Fruit fly (Drosophila melanogaster) whole organism, wandering third instar larva: ENCODE results near the gene Srrm234.
A peak's percentile ranks its signal among the peaks of the same experiment; 100 is the strongest.

Experiments
- Abd-B ChIP-seq: fragments of >200 bp; optimal IDR thresholded peaks from 2 replicates; lab custom pipeline; 2017; ENCODE audit warnings: missing biosample characterization, missing genetic modification characterization
- CG32264 ChIP-seq: fragments of 200-800 bp; sonication (Bioruptor generic); optimal IDR thresholded peaks from 2 replicates; lab custom pipeline; 2016; ENCODE audit warnings: missing biosample characterization, missing genetic modification characterization
- Dfd ChIP-seq: fragments of >200 bp; optimal IDR thresholded peaks from 2 replicates; lab custom pipeline; 2017; ENCODE audit warnings: missing biosample characterization, missing genetic modification characterization
- Dif ChIP-seq: fragments of 200-275, 200-300 bp; sonication (Bioruptor generic); optimal IDR thresholded peaks from 2 replicates; lab custom pipeline; 2018; ENCODE audit warnings: missing biosample characterization, missing genetic modification characterization; ENCODE audit not compliant: partially characterized antibody
- GATAd ChIP-seq: sonication (Bioruptor generic); optimal IDR thresholded peaks from 2 replicates; lab custom pipeline; 2016; ENCODE audit warnings: missing biosample characterization, missing genetic modification characterization
- HLH106 ChIP-seq: fragments of 200-800 bp; optimal IDR thresholded peaks from 3 replicates; lab custom pipeline; 2019; ENCODE audit warnings: missing biosample characterization, mild to moderate bottlenecking, missing genetic modification characterization, moderate library complexity
- Hnf4 ChIP-seq: fragments of 200-800 bp; sonication (Bioruptor generic); optimal IDR thresholded peaks from 2 replicates; lab custom pipeline; 2016; ENCODE audit warnings: missing biosample characterization, mild to moderate bottlenecking, missing genetic modification characterization
- Hr78 ChIP-seq: fragments of >200 bp; optimal IDR thresholded peaks from 2 replicates; lab custom pipeline; 2017; ENCODE audit warnings: missing biosample characterization, missing genetic modification characterization
- Hr83 ChIP-seq: fragments of 200-300 bp; sonication (Bioruptor generic); optimal IDR thresholded peaks from 2 replicates; lab custom pipeline; 2016; ENCODE audit warnings: missing biosample characterization, mild to moderate bottlenecking, missing genetic modification characterization, moderate library complexity; ENCODE audit not compliant: poor library complexity, severe bottlenecking
- Jra ChIP-seq: sonication (Bioruptor generic); optimal IDR thresholded peaks from 2 replicates; lab custom pipeline; 2016; ENCODE audit warnings: missing biosample characterization, missing genetic modification characterization
- Mio ChIP-seq: sonication (Bioruptor generic); optimal IDR thresholded peaks from 2 replicates; lab custom pipeline; 2016; ENCODE audit warnings: missing biosample characterization, missing genetic modification characterization
- Myc ChIP-seq: fragments of >200 bp; optimal IDR thresholded peaks from 2 replicates; lab custom pipeline; 2017
- OdsH ChIP-seq: fragments of 200-800 bp; sonication (Bioruptor generic); optimal IDR thresholded peaks from 2 replicates; lab custom pipeline; 2016; ENCODE audit warnings: missing biosample characterization, mild to moderate bottlenecking, missing genetic modification characterization
- Rel ChIP-seq, 2 experiments: fragments of 200-800 bp; sonication (Bioruptor generic) in 1 of 2; optimal IDR thresholded peaks; 2 replicates in 1 of 2; 3 replicates in 1 of 2; lab custom pipeline; 2016 to 2019; ENCODE audit warnings: mild to moderate bottlenecking in 2 of 2, missing biosample characterization in 2 of 2, missing genetic modification characterization in 2 of 2, moderate library complexity in 1 of 2
- Sp1 ChIP-seq: fragments of 200-800 bp; sonication (Bioruptor generic); optimal IDR thresholded peaks from 3 replicates; lab custom pipeline; 2019; ENCODE audit warnings: missing biosample characterization, mild to moderate bottlenecking, missing genetic modification characterization, moderate library complexity
- Vsx2 ChIP-seq: fragments of 200-300, 225-300 bp; sonication (Bioruptor generic); optimal IDR thresholded peaks from 2 replicates; lab custom pipeline; 2018; ENCODE audit warnings: missing biosample characterization, missing genetic modification characterization; ENCODE audit not compliant: partially characterized antibody
- br ChIP-seq: fragments of 200-800 bp; sonication (Bioruptor generic); optimal IDR thresholded peaks from 2 replicates; lab custom pipeline; 2016; ENCODE audit warnings: missing biosample characterization, missing genetic modification characterization
- brk ChIP-seq: fragments of 200-800 bp; sonication (Bioruptor generic); optimal IDR thresholded peaks from 2 replicates; lab custom pipeline; 2016; ENCODE audit warnings: missing biosample characterization, mild to moderate bottlenecking, missing genetic modification characterization
- dl ChIP-seq, 2 experiments: fragments of 175-275, 200-275 bp in 1 of 2; fragments of 200-275 bp in 1 of 2; sonication (Bioruptor generic); optimal IDR thresholded peaks; lab custom pipeline; 2018; ENCODE audit warnings: mild to moderate bottlenecking in 2 of 2, missing biosample characterization in 2 of 2, missing genetic modification characterization in 2 of 2, moderate library complexity in 2 of 2; ENCODE audit not compliant: partially characterized antibody in 2 of 2, insufficient read depth in 1 of 2
- dmrt93B ChIP-seq: fragments of 200-800 bp; sonication (Bioruptor generic); optimal IDR thresholded peaks from 2 replicates; lab custom pipeline; 2018; ENCODE audit warnings: missing biosample characterization, mild to moderate bottlenecking, missing genetic modification characterization
- dsf ChIP-seq: sonication (Bioruptor generic); optimal IDR thresholded peaks from 2 replicates; lab custom pipeline; 2016; ENCODE audit warnings: missing biosample characterization, missing genetic modification characterization, borderline replicate concordance
- ey ChIP-seq: fragments of 200-800 bp; sonication (Bioruptor generic); optimal IDR thresholded peaks from 2 replicates; lab custom pipeline; 2016; ENCODE audit warnings: missing biosample characterization, missing genetic modification characterization
- foxo ChIP-seq, 2 experiments: fragments of 200-800 bp; sonication (Bioruptor generic); optimal IDR thresholded peaks; 2 replicates in 1 of 2; 3 replicates in 1 of 2; lab custom pipeline; 2016 to 2017; ENCODE audit warnings: missing biosample characterization in 2 of 2, missing genetic modification characterization in 2 of 2
- fru ChIP-seq: fragments of 200-800 bp; sonication (Bioruptor generic); optimal IDR thresholded peaks from 3 replicates; lab custom pipeline; 2016; ENCODE audit warnings: missing biosample characterization, mild to moderate bottlenecking, missing genetic modification characterization
- h ChIP-seq: fragments of 200-800 bp; sonication (Bioruptor generic); optimal IDR thresholded peaks from 3 replicates; lab custom pipeline; 2016; ENCODE audit warnings: missing biosample characterization, mild to moderate bottlenecking, missing genetic modification characterization
- jim ChIP-seq: fragments of 175-275, 200-325 bp; sonication (Bioruptor generic); optimal IDR thresholded peaks from 2 replicates; lab custom pipeline; 2016; ENCODE audit warnings: missing biosample characterization, mild to moderate bottlenecking, missing genetic modification characterization
- lola ChIP-seq: fragments of >200 bp; optimal IDR thresholded peaks from 2 replicates; lab custom pipeline; 2017; ENCODE audit warnings: missing biosample characterization, missing genetic modification characterization
- pan ChIP-seq: fragments of >200 bp; optimal IDR thresholded peaks from 2 replicates; lab custom pipeline; 2017
- psq ChIP-seq: fragments of 200-800 bp; sonication (Bioruptor generic); optimal IDR thresholded peaks from 3 replicates; lab custom pipeline; 2017; ENCODE audit warnings: missing biosample characterization, mild to moderate bottlenecking, missing genetic modification characterization, moderate library complexity
- rgr ChIP-seq: fragments of 200-800 bp; sonication (Bioruptor generic); optimal IDR thresholded peaks from 3 replicates; lab custom pipeline; 2016; ENCODE audit warnings: missing biosample characterization, mild to moderate bottlenecking, missing genetic modification characterization
- sage ChIP-seq: fragments of 200-800 bp; sonication (Bioruptor generic); optimal IDR thresholded peaks from 2 replicates; lab custom pipeline; 2016; ENCODE audit warnings: missing biosample characterization, mild to moderate bottlenecking, missing genetic modification characterization
- sv ChIP-seq: fragments of 200-800 bp; sonication (Bioruptor generic); optimal IDR thresholded peaks from 3 replicates; lab custom pipeline; 2016; ENCODE audit warnings: missing biosample characterization, missing genetic modification characterization
- tai ChIP-seq: sonication (Bioruptor generic); optimal IDR thresholded peaks from 2 replicates; lab custom pipeline; 2016; ENCODE audit warnings: missing biosample characterization, missing genetic modification characterization
- usp ChIP-seq: fragments of >200 bp; optimal IDR thresholded peaks from 2 replicates; lab custom pipeline; 2017; ENCODE audit warnings: missing biosample characterization, missing genetic modification characterization
- woc ChIP-seq: sonication (Bioruptor generic); optimal IDR thresholded peaks from 2 replicates; lab custom pipeline; 2016; ENCODE audit warnings: missing biosample characterization, mild to moderate bottlenecking, missing genetic modification characterization

Gene Srrm234

DNA sequence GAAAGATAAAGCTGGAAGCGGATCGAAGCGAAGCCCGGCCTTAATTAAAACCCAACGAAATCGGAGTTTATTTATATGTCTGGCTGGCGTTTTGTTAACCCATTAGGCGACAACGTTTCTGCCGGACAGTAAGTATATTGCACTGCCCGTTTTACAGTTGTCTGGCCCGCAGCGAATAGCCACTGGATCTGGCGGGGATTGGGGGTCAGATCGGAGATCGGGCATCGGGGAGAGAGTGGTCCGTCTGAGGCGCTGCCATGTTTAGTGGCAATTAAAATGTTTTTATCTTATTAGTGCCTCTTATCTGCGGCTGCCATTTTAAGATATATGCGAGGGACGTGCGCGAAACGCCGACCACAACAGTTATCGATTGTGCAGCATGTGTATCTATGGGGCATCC, 44.3 kb upstream of the Srrm234 start:
- TF ChIP-seq pan (lab: Kevin White, UChicago) (no peak), Vsx2 (GFP tag; lab: Kevin White, UChicago) (no peak), fru (GFP tag; lab: Kevin White, UChicago) (no peak), Jra (GFP tag; lab: Kevin White, UChicago) (no peak), Hr83 (GFP tag; lab: Kevin White, UChicago) (no peak), Hr78 (GFP tag; lab: Kevin White, UChicago) (no peak), CG32264 (GFP tag; lab: Kevin White, UChicago) (no peak), rgr (no peak), sage (no peak), dmrt93B (GFP tag; lab: Kevin White, UChicago) (no peak), psq (GFP tag; lab: Kevin White, UChicago) (no peak), woc (no peak), HLH106 (no peak), Rel (GFP tag; optimal IDR thresholded peaks at IDR 0.05; lab: Kevin White, UChicago) (no peak), Rel (tag; optimal IDR thresholded peaks at IDR 0.05; lab: Kevin White, UChicago) (no peak), OdsH (GFP tag; lab: Kevin White, UChicago) (no peak), Dfd (no peak)

DNA sequence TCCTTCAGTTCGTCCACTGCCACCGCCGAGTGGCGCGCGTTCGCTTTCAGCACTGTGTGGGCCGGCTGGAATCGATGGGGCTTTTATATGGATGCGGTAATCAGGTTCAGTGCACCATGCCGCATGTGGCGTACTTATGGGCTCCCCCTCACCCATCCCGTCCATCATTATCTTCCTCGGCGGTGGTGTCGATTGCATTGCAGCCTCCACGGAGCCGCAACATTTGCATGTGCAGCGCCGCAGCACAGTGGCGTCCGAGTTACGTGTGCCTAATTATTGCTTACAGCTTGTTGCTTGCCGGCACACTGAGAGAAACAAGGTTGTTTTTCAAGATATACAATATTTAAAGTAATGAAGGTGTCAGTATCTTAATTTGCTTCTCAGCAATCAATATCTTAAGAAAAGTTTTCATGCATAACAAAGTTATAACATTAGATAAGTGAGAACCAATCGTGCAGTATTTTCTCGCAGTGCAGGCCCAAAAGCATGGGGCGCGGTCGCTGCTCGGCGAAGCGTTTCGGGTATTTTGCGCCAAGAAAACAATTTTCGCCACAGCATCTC, 37.6 kb upstream of the Srrm234 start, which contains the start of gene CG13931:
CG13931 (minus strand) TSS at position 41 of the 561 bp plus-strand sequence.
- TF ChIP-seq rgr (peak; percentile 31), sv (GFP tag; lab: Kevin White, UChicago) (no peak), pan (lab: Kevin White, UChicago) (no peak), dsf (GFP tag; lab: Kevin White, UChicago) (no peak), br (GFP tag; lab: Kevin White, UChicago) (peak; percentile 28), Mio (GFP tag; lab: Kevin White, UChicago) (no peak), Hr83 (GFP tag; lab: Kevin White, UChicago) (no peak), Sp1 (GFP tag; lab: Kevin White, UChicago) (peak; percentile 29), brk (no peak), h (peak; percentile 28), woc (no peak), Abd-B (GFP tag; lab: Kevin White, UChicago) (no peak), HLH106 (peak; percentile 22), dl (GFP tag; optimal IDR thresholded peaks at IDR 0.05; lab: Kevin White, UChicago; ENCODE audit: insufficient read depth in 1 of 2, partially characterized antibody in 2 of 2) (no peak), dmrt93B (GFP tag; lab: Kevin White, UChicago) (peak; percentile 13), usp (no peak), Myc (lab: Kevin White, UChicago) (no peak), OdsH (GFP tag; lab: Kevin White, UChicago) (peak; percentile 16), tai (GFP tag; lab: Kevin White, UChicago) (no peak), foxo (GFP tag; optimal IDR thresholded peaks at IDR 0.05; lab: Kevin White, UChicago) (peak in 1 of 2 experiments; percentile 41), fru (GFP tag; lab: Kevin White, UChicago) (peak; percentile 16), jim (GFP tag; lab: Kevin White, UChicago) (no peak), ey (GFP tag; lab: Kevin White, UChicago) (peak; percentile 31), GATAd (no peak), Hnf4 (GFP tag; lab: Kevin White, UChicago) (no peak), Dif (GFP tag; lab: Kevin White, UChicago) (no peak), Dfd (no peak), lola (no peak), Hr78 (GFP tag; lab: Kevin White, UChicago) (no peak)

DNA sequence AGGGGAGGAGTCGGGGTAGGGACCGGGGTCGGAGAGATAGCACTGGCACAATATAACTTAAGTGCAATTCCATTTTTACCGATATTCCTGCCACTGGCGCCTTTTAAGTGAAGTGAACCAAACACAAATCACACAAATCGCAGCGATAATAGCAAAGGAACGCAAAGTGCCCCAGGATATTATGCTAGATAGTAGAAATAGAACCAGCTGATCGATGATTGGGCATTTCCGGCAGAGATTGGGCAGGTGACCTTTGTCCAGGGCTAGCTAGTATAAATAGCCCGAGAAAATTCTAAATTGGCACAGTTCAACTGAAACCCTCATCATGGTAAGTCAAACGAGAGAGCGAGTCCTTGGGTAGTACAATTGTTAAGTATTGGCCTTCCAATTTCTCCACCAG, 29.5 kb upstream of the Srrm234 start, which contains the start of gene CG12011:
CG12011 (plus strand) TSS at position 301 of the 400 bp plus-strand sequence.
- TF ChIP-seq Hnf4 (GFP tag; lab: Kevin White, UChicago) (no peak), lola (no peak), psq (GFP tag; lab: Kevin White, UChicago) (no peak)
